Worm (Caenorhabditis elegans) whole organism, mixed stage, embryonic: Measurements from ENCODE around the gene ZK795.2.

Source experiments
- bed-3 ChIP-seq: fragments of 200-800 bp; sonication (Bioruptor generic); optimal IDR thresholded peaks from 3 replicates; lab custom pipeline; 2018; ENCODE audit warnings: mild to moderate bottlenecking, missing genetic modification characterization, moderate library complexity, missing compliant biosample characterization
- blmp-1 ChIP-seq: fragments of 150-350 bp; optimal IDR thresholded peaks from 2 replicates; lab custom pipeline; 2014; ENCODE audit warnings: missing biosample characterization, missing genetic modification characterization
- ceh-83 ChIP-seq: fragments of 200-800 bp; sonication (Bioruptor generic); optimal IDR thresholded peaks from 2 replicates; lab custom pipeline; 2018; ENCODE audit warnings: mild to moderate bottlenecking, missing genetic modification characterization, missing compliant biosample characterization
- elt-1 ChIP-seq: sonication (generic microtip); optimal IDR thresholded peaks from 2 replicates; lab custom pipeline; 2017; ENCODE audit warnings: missing genetic modification characterization, mild to moderate bottlenecking, missing compliant biosample characterization, antibody characterized with exemption, moderate library complexity, borderline replicate concordance; ENCODE audit not compliant: insufficient read depth
- lin-13 ChIP-seq: fragments of 150-350 bp; optimal IDR thresholded peaks from 2 replicates; lab custom pipeline; 2014; ENCODE audit warnings: missing biosample characterization, missing genetic modification characterization
- lin-32 ChIP-seq: fragments of 200-800 bp; sonication (Bioruptor generic); optimal IDR thresholded peaks from 2 replicates; lab custom pipeline; 2018; ENCODE audit warnings: mild to moderate bottlenecking, missing genetic modification characterization, missing compliant biosample characterization
- lsy-2 ChIP-seq: fragments of 150-350 bp; optimal IDR thresholded peaks from 2 replicates; lab custom pipeline; 2014; ENCODE audit warnings: missing biosample characterization, missing genetic modification characterization
- mep-1 ChIP-seq: fragments of 150-350 bp; optimal IDR thresholded peaks from 2 replicates; lab custom pipeline; 2017; ENCODE audit warnings: missing biosample characterization, missing genetic modification reagents, missing genetic modification characterization, inconsistent platforms
- nhr-12 ChIP-seq: fragments of 150-350 bp; optimal IDR thresholded peaks from 2 replicates; lab custom pipeline; 2014; ENCODE audit warnings: missing biosample characterization, missing genetic modification characterization
- nhr-237 ChIP-seq: fragments of 150-350 bp; optimal IDR thresholded peaks from 2 replicates; lab custom pipeline; 2014; ENCODE audit warnings: missing biosample characterization, missing genetic modification characterization
- nhr-28 ChIP-seq: fragments of 150-350 bp; optimal IDR thresholded peaks from 2 replicates; lab custom pipeline; 2014; ENCODE audit warnings: missing biosample characterization, missing genetic modification characterization
- sptf-1 ChIP-seq: sonication (generic microtip); optimal IDR thresholded peaks from 2 replicates; lab custom pipeline; 2017; ENCODE audit warnings: mild to moderate bottlenecking, missing genetic modification characterization, moderate library complexity, missing compliant biosample characterization
- unc-120 ChIP-seq: sonication (generic microtip); optimal IDR thresholded peaks from 2 replicates; lab custom pipeline; 2017; ENCODE audit warnings: missing genetic modification characterization, missing compliant biosample characterization; ENCODE audit not compliant: poor library complexity, severe bottlenecking
- unc-62 ChIP-seq: fragments of 150-350 bp; optimal IDR thresholded peaks from 2 replicates; lab custom pipeline; 2014; ENCODE audit warnings: missing biosample characterization, missing genetic modification reagents, missing genetic modification characterization

DNA sequence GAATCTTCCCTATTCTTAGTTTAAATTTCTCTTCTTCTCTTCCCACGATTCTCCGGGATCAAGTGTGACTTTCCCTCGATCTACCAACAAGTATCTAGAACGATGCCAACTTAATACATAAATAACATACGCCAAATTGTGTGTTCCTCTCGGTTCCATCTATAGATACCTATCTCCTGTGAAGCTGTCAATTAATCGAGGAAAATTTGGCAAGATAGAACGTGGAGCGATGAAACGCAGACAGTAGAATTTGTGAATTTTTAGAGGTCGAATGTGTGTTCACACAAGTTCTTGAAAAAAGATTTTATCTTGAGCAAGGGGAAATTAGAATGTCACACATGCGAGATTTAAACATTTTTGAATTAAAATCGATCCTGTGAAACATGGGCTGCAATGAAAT is 27.3 kb downstream of the ZK795.2 start:
- TF ChIP-seq elt-1 (tag; lab: Kevin White, UChicago) (no peak), blmp-1 (tag; lab: Kevin White, UChicago) (no peak), unc-62 (GFP tag; lab: Kevin White, UChicago) (no peak), nhr-12 (no peak), nhr-237 (no peak), lsy-2 (tag; lab: Kevin White, UChicago) (no peak), bed-3 (GFP tag; lab: Kevin White, UChicago) (no peak), ceh-83 (GFP tag; lab: Kevin White, UChicago) (no peak), lin-32 (GFP tag; lab: Kevin White, UChicago) (no peak), sptf-1 (tag; lab: Kevin White, UChicago) (no peak), unc-120 (no peak), nhr-28 (tag; lab: Kevin White, UChicago) (no peak), lin-13 (no peak), mep-1 (tag; lab: Kevin White, UChicago) (no peak)
